Worm (Caenorhabditis elegans): ENCODE data around the gene F14B8.5.

DNA sequence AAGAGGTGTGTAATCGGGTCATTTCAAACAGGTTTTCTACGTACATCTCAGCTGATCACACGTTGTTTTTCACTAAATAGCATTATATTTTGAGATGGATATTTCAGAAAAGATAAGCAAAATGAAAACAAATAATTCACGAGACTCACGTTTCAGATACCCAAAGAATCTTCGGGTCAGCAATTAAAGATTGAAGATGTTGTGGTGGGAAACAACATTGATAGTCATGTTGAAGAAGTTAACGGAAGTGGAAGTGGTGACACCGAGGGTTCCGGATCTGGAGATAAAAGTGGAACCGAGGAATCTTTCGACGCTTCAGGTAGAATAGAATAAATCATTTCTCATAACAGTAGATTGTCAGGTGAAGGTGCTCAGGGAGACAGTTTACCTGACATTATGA is 12.3 kb upstream of the F14B8.5 start:
- TF ChIP-seq lin-15B (tag; optimal IDR thresholded peaks at IDR 0.05) (no peak), nhr-11 (tag; optimal IDR thresholded peaks at IDR 0.05) (no peak), R02D3.7 (tag; optimal IDR thresholded peaks at IDR 0.05) (no peak), nhr-237 (tag; optimal IDR thresholded peaks at IDR 0.05) (no peak), ceh-82 (tag; optimal IDR thresholded peaks at IDR 0.05) (no peak), ama-1 (optimal IDR thresholded peaks at IDR 0.05) (no peak), egl-27 (tag; optimal IDR thresholded peaks at IDR 0.05) (no peak), nhr-23 (tag; optimal IDR thresholded peaks at IDR 0.05) (no peak), unc-39 (tag; optimal IDR thresholded peaks at IDR 0.05) (no peak), ceh-28 (tag; optimal IDR thresholded peaks at IDR 0.05) (no peak), snpc-4 (tag; optimal IDR thresholded peaks at IDR 0.05) (no peak), nhr-28 (tag; optimal IDR thresholded peaks at IDR 0.05) (no peak), ztf-11 (tag; optimal IDR thresholded peaks at IDR 0.05) (no peak)
